Worm (Caenorhabditis elegans) whole organism, L2 larva: ENCODE data around the gene nfm-1.

ENCODE experiments used
- ama-1 ChIP-seq: fragments of 150-350 bp; optimal IDR thresholded peaks from 2 replicates; lab custom pipeline; 2018; ENCODE audit warnings: inconsistent platforms
- lin-39 ChIP-seq: fragments of 150-350 bp; optimal IDR thresholded peaks from 2 replicates; lab custom pipeline; 2014; ENCODE audit warnings: missing biosample characterization, missing genetic modification reagents, missing genetic modification characterization
- nhr-25 ChIP-seq: fragments of 150-350 bp; sonication (generic microtip); optimal IDR thresholded peaks from 3 replicates; lab custom pipeline; 2014; ENCODE audit warnings: missing biosample characterization, missing genetic modification characterization
- peb-1 ChIP-seq: fragments of 150-350 bp; optimal IDR thresholded peaks from 2 replicates; lab custom pipeline; 2014; ENCODE audit warnings: missing biosample characterization, missing genetic modification characterization
- ztf-11 ChIP-seq: sonication (generic microtip); optimal IDR thresholded peaks from 2 replicates; lab custom pipeline; 2017; ENCODE audit warnings: missing biosample characterization, missing genetic modification characterization

DNA sequence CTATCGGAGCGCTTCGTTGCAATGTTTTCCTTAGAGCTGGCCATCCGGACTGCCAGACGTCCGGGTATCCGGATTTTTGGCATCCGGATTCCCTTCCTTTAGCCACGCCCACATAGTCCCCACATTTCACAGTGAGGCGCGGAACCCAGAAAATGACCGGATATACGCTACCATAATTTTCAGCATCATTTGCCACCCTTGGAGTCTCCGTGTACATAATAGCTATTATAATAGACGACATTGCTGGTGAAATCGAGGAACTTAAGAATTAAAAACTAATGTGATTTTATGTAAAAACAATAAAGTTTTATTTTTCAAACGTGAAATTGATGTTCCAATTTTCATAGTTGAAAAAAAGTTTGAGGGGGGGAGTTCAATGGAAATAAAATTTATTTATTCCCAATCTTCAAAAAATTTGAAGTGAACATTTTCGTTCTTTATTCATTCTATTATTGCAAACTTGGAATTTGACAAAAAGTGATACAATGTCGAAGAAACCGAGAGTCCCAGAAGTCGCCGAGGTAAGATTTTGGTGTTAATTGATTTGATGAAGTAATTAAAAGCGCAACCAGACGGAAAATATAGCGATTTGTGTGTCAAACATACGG lies 51.1 kb downstream of the nfm-1 start:
- no peak for TF ChIP-seq ama-1 (lab: Kevin White, UChicago)
- no peak for TF ChIP-seq lin-39 (tag; lab: Kevin White, UChicago)
- no peak for TF ChIP-seq nhr-25 (tag; lab: Kevin White, UChicago)
- TF ChIP-seq ztf-11 (tag; lab: Kevin White, UChicago) = no peak
- no peak for TF ChIP-seq peb-1 (tag; lab: Kevin White, UChicago)
